Fruit fly (Drosophila melanogaster) whole organism, embryonic: ENCODE data around the gene Jhbp12.

Experiments used
- Atf-2 ChIP-seq: fragments of 200-800 bp; sonication (Bioruptor generic); optimal IDR thresholded peaks from 2 replicates; lab custom pipeline; 2016; ENCODE audit warnings: missing biosample characterization, missing genetic modification characterization
- CG10321 ChIP-seq: fragments of 200-800 bp; sonication (Bioruptor generic); IDR thresholded peaks from 2 replicates; pipeline ENCODE4 v1.3.6; 2022; ENCODE audit warnings: missing biosample characterization, missing genetic modification characterization
- CG10543 ChIP-seq: fragments of 200-800 bp; sonication (Bioruptor generic); optimal IDR thresholded peaks from 3 replicates; lab custom pipeline; 2017; ENCODE audit warnings: missing biosample characterization, mild to moderate bottlenecking, missing genetic modification characterization, moderate library complexity
- CG11560 ChIP-seq: fragments of 200-800 bp; sonication (Bioruptor generic); IDR thresholded peaks from 3 replicates; pipeline ENCODE4 v1.3.6; 2022; ENCODE audit warnings: missing biosample characterization, missing genetic modification characterization
- CG12769 ChIP-seq: fragments of 200-800 bp; sonication (Bioruptor generic); optimal IDR thresholded peaks from 2 replicates; lab custom pipeline; 2019; ENCODE audit warnings: missing biosample characterization, mild to moderate bottlenecking, missing genetic modification characterization, moderate library complexity
- CG13624 ChIP-seq: fragments of 200-800 bp; sonication (Bioruptor generic); optimal IDR thresholded peaks from 2 replicates; lab custom pipeline; 2016; ENCODE audit warnings: missing biosample characterization, missing genetic modification characterization
- CG13894 ChIP-seq: fragments of 200-800 bp; sonication (Bioruptor generic); optimal IDR thresholded peaks from 3 replicates; lab custom pipeline; 2018; ENCODE audit warnings: missing biosample characterization, mild to moderate bottlenecking, missing genetic modification characterization, moderate library complexity
- CG15479 ChIP-seq: fragments of 200-800 bp; sonication (Bioruptor generic); optimal IDR thresholded peaks from 3 replicates; lab custom pipeline; 2019; ENCODE audit warnings: missing biosample characterization, mild to moderate bottlenecking, missing genetic modification characterization, moderate library complexity
- CG17385 ChIP-seq: fragments of 200-800 bp; sonication (Bioruptor generic); optimal IDR thresholded peaks from 3 replicates; lab custom pipeline; 2018; ENCODE audit warnings: missing biosample characterization, mild to moderate bottlenecking, missing genetic modification characterization
- CG2875 ChIP-seq: fragments of 200-800 bp; sonication (Bioruptor generic); optimal IDR thresholded peaks from 2 replicates; lab custom pipeline; 2017; ENCODE audit warnings: missing biosample characterization, mild to moderate bottlenecking, missing genetic modification characterization, missing genetic modification reagents
- CG32767 ChIP-seq: fragments of 200-800 bp; sonication (Bioruptor generic); IDR thresholded peaks from 2 replicates; pipeline ENCODE4 v1.3.6; 2022; ENCODE audit warnings: missing biosample characterization, missing genetic modification characterization
- CG34376 ChIP-seq: fragments of 200-800 bp; sonication (Bioruptor generic); optimal IDR thresholded peaks from 2 replicates; lab custom pipeline; 2018; ENCODE audit warnings: missing biosample characterization, mild to moderate bottlenecking, missing genetic modification characterization
- CG3995 ChIP-seq: fragments of 200-800 bp; sonication (Bioruptor generic); optimal IDR thresholded peaks from 3 replicates; lab custom pipeline; 2016; ENCODE audit warnings: missing biosample characterization, missing genetic modification characterization
- CG4328 ChIP-seq: fragments of 200-800 bp; sonication (Bioruptor generic); optimal IDR thresholded peaks from 3 replicates; lab custom pipeline; 2017; ENCODE audit warnings: missing biosample characterization, missing genetic modification reagents, missing genetic modification characterization
- CG4854 ChIP-seq: fragments of 200-800 bp; sonication (Bioruptor generic); optimal IDR thresholded peaks from 2 replicates; lab custom pipeline; 2016; ENCODE audit warnings: missing biosample characterization, missing genetic modification characterization, inconsistent platforms
- CG6854 ChIP-seq: fragments of 200-800 bp; sonication (Bioruptor generic); optimal IDR thresholded peaks from 3 replicates; lab custom pipeline; 2017; ENCODE audit warnings: missing biosample characterization, mild to moderate bottlenecking, missing genetic modification characterization
- CG7372 ChIP-seq: fragments of 200-800 bp; sonication (Bioruptor generic); IDR thresholded peaks from 2 replicates; pipeline ENCODE4 v1.3.6; 2022; ENCODE audit warnings: missing biosample characterization, missing genetic modification characterization
- CG7987 ChIP-seq: fragments of 200-800 bp; sonication (Bioruptor generic); optimal IDR thresholded peaks from 2 replicates; lab custom pipeline; 2018; ENCODE audit warnings: missing biosample characterization, mild to moderate bottlenecking, missing genetic modification characterization, moderate library complexity
- CG9609 ChIP-seq: fragments of 200-800 bp; sonication (Bioruptor generic); optimal IDR thresholded peaks from 3 replicates; lab custom pipeline; 2016; ENCODE audit warnings: missing biosample characterization, missing genetic modification characterization
- Doc2 ChIP-seq: fragments of 200-800 bp; sonication (Bioruptor generic); IDR thresholded peaks from 2 replicates; pipeline ENCODE4 v1.3.6; 2022; ENCODE audit warnings: missing biosample characterization, missing genetic modification characterization
- Eip74EF ChIP-seq, 2 experiments: fragments of 200-800 bp in 1 of 2; fragments of >200 bp in 1 of 2; sonication (Bioruptor generic) in 1 of 2; optimal IDR thresholded peaks; 2 replicates each; lab custom pipeline; 2017 to 2019; ENCODE audit warnings: missing biosample characterization in 2 of 2, missing genetic modification characterization in 2 of 2, mild to moderate bottlenecking in 1 of 2, moderate library complexity in 1 of 2
- GATAe ChIP-seq: fragments of 200-800 bp; sonication (Bioruptor generic); conservative IDR thresholded peaks from 2 replicates; pipeline ENCODE4 v1.3.6; 2022; ENCODE audit warnings: missing biosample characterization, missing genetic modification characterization
- Hey ChIP-seq: fragments of 200-800 bp; sonication (Bioruptor generic); optimal IDR thresholded peaks from 3 replicates; lab custom pipeline; 2018; ENCODE audit warnings: missing biosample characterization, mild to moderate bottlenecking, missing genetic modification characterization
- MBD-R2 ChIP-seq: fragments of 200-800 bp; sonication (Bioruptor generic); IDR thresholded peaks from 2 replicates; pipeline ENCODE4 v1.3.6; 2022; ENCODE audit warnings: missing biosample characterization, missing genetic modification characterization
- Vsx1 ChIP-seq: fragments of 200-800 bp; sonication (Bioruptor generic); optimal IDR thresholded peaks from 2 replicates; lab custom pipeline; 2017; ENCODE audit warnings: missing biosample characterization, mild to moderate bottlenecking, missing genetic modification characterization, missing genetic modification reagents
- ab ChIP-seq: fragments of 200-800 bp; sonication (Bioruptor generic); optimal IDR thresholded peaks from 2 replicates; lab custom pipeline; 2016; ENCODE audit warnings: missing biosample characterization, missing genetic modification characterization
- ato ChIP-seq: fragments of 200-800 bp; sonication (Bioruptor generic); IDR thresholded peaks from 2 replicates; pipeline ENCODE4 v1.3.6; 2022; ENCODE audit warnings: missing biosample characterization, missing genetic modification characterization; ENCODE audit not compliant: partially characterized antibody
- chinmo ChIP-seq: fragments of 200-800 bp; sonication (Bioruptor generic); IDR thresholded peaks from 4 replicates; pipeline ENCODE4 v1.3.6; 2022; ENCODE audit warnings: missing biosample characterization, missing genetic modification characterization; ENCODE audit not compliant: partially characterized antibody
- crp ChIP-seq, 2 experiments: fragments of 200-800 bp; sonication (Bioruptor generic); optimal IDR thresholded peaks; 2 replicates in 1 of 2; 3 replicates in 1 of 2; lab custom pipeline; 2017; ENCODE audit warnings: missing biosample characterization in 2 of 2, missing genetic modification characterization in 2 of 2, mild to moderate bottlenecking in 1 of 2, moderate library complexity in 1 of 2
- cwo ChIP-seq: fragments of 200-800 bp; sonication (Bioruptor generic); optimal IDR thresholded peaks from 3 replicates; lab custom pipeline; 2017; ENCODE audit warnings: missing biosample characterization, missing genetic modification characterization, mild to moderate bottlenecking, moderate library complexity, missing genetic modification reagents
- dm ChIP-seq: fragments of 200-800 bp; sonication (Bioruptor generic); optimal IDR thresholded peaks from 3 replicates; lab custom pipeline; 2016; ENCODE audit warnings: missing biosample characterization, missing genetic modification characterization
- dysf ChIP-seq: fragments of 200-800 bp; sonication (Bioruptor generic); IDR thresholded peaks from 3 replicates; pipeline ENCODE4 v1.3.6; 2022; ENCODE audit warnings: missing biosample characterization, missing genetic modification characterization
- ewg ChIP-seq: fragments of 200-800 bp; sonication (Bioruptor generic); optimal IDR thresholded peaks from 3 replicates; lab custom pipeline; 2017; ENCODE audit warnings: mild to moderate bottlenecking, missing biosample characterization, missing genetic modification reagents, missing genetic modification characterization
- fru ChIP-seq: fragments of >200 bp; optimal IDR thresholded peaks from 2 replicates; lab custom pipeline; 2017
- fu2 ChIP-seq: fragments of 200-800 bp; sonication (Bioruptor generic); optimal IDR thresholded peaks from 2 replicates; lab custom pipeline; 2016; ENCODE audit warnings: missing biosample characterization, missing genetic modification characterization
- ham ChIP-seq: fragments of 200-800 bp; sonication (Bioruptor generic); IDR thresholded peaks from 2 replicates; pipeline ENCODE4 v1.3.6; 2022; ENCODE audit warnings: missing biosample characterization, missing genetic modification characterization
- ind ChIP-seq: fragments of 200-800 bp; sonication (Bioruptor generic); optimal IDR thresholded peaks from 3 replicates; lab custom pipeline; 2016; ENCODE audit warnings: missing biosample characterization, missing genetic modification characterization
- inv ChIP-seq: fragments of 200-800 bp; sonication (Bioruptor generic); IDR thresholded peaks from 2 replicates; pipeline ENCODE4 v1.3.6; 2022; ENCODE audit warnings: missing biosample characterization, missing genetic modification characterization; ENCODE audit not compliant: partially characterized antibody
- jing ChIP-seq: fragments of 200-800 bp; sonication (Bioruptor generic); optimal IDR thresholded peaks from 2 replicates; lab custom pipeline; 2018; ENCODE audit warnings: missing biosample characterization, mild to moderate bottlenecking, missing genetic modification characterization
- mirr ChIP-seq: fragments of 200-800 bp; sonication (Bioruptor generic); optimal IDR thresholded peaks from 3 replicates; lab custom pipeline; 2018; ENCODE audit warnings: missing biosample characterization, mild to moderate bottlenecking, missing genetic modification characterization
- pan ChIP-seq, 4 experiments: fragments of >200 bp in 3 of 4; fragments of 200-800 bp in 1 of 4; sonication (Bioruptor generic) in 1 of 4; optimal IDR thresholded peaks in 3 of 4; IDR thresholded peaks in 1 of 4; 2 replicates each; pipeline versions ENCODE4 v1.3.6 to Lab custom; 2017 to 2022; ENCODE audit warnings: missing biosample characterization in 2 of 4, missing genetic modification characterization in 2 of 4, mixed read lengths in 1 of 4
- pfk ChIP-seq: fragments of 200-800 bp; sonication (Bioruptor generic); optimal IDR thresholded peaks from 2 replicates; lab custom pipeline; 2018; ENCODE audit warnings: missing biosample characterization, mild to moderate bottlenecking, missing genetic modification characterization, moderate library complexity
- pum ChIP-seq: fragments of 200-800 bp; sonication (Bioruptor generic); optimal IDR thresholded peaks from 2 replicates; lab custom pipeline; 2016; ENCODE audit warnings: missing biosample characterization, missing genetic modification characterization
- sd ChIP-seq: fragments of 200-800 bp; sonication (Bioruptor generic); optimal IDR thresholded peaks from 3 replicates; lab custom pipeline; 2018; ENCODE audit warnings: missing biosample characterization, mild to moderate bottlenecking, missing genetic modification characterization, moderate library complexity
- shn ChIP-seq: fragments of 200-800 bp; sonication (Bioruptor generic); optimal IDR thresholded peaks from 3 replicates; lab custom pipeline; 2016; ENCODE audit warnings: missing biosample characterization, missing genetic modification characterization
- tio ChIP-seq: fragments of 200-800 bp; sonication (Bioruptor generic); optimal IDR thresholded peaks from 2 replicates; lab custom pipeline; 2017; ENCODE audit warnings: missing biosample characterization, missing genetic modification characterization, inconsistent platforms
- zfh1 ChIP-seq: fragments of 200-800 bp; sonication (Bioruptor generic); IDR thresholded peaks from 3 replicates; pipeline ENCODE4 v1.3.6; 2022; ENCODE audit warnings: missing biosample characterization, missing genetic modification characterization

The Jhbp12 gene

DNA sequence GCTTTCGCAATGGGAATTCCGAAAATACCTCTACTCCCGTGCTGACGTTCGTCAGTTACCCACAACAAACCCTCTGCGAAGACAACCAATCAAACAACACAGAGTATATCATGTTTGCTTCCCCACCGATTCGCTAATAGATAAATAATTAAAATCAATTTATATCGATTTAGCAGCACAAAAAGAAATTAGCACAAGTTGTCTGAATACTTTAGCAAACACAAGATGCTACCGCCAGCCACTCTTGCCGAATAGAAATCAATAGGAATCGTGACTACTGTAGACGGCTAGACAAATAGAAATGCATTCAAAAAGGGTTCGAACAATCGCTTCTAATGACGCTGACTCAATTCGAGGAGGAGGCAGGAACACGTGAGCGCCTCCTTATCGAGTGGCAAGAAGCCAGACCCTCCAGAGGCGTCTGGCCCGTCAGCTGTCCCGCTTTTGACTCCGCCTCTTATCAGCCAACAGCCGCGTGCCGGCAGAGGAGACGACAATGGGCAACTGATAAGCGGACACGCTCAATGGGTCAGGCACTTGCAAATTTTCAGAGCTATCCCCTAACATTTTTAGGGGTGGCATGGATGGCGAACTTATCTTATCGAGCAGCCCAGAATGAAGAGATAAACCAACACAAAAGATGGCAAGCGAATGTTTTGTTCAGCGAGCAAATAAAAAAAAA is 43.8 kb downstream of the Jhbp12 start (continued):
- TF ChIP-seq CG10321 = no peak
- TF ChIP-seq Atf-2 = no peak
- peak; percentile 92 for TF ChIP-seq cwo (GFP tag; lab: Kevin White, UChicago)
- no peak for TF ChIP-seq CG32767 (GFP tag; lab: Robert Waterston, UW)
- TF ChIP-seq dm (GFP tag; lab: Kevin White, UChicago) = no peak
- peak; percentile 32 for TF ChIP-seq sd (tag; lab: Kevin White, UChicago)
- no peak for TF ChIP-seq ab (GFP tag; lab: Kevin White, UChicago)
- no peak for TF ChIP-seq ind (GFP tag; lab: Kevin White, UChicago)
- peak; percentile 58 for TF ChIP-seq GATAe (GFP tag; lab: Robert Waterston, UW)
- peak; percentile 19 for TF ChIP-seq CG15479 (GFP tag; lab: Kevin White, UChicago)
- TF ChIP-seq ewg (GFP tag; lab: Kevin White, UChicago) = no peak
- peak; percentile 75 for TF ChIP-seq CG34376 (GFP tag; lab: Kevin White, UChicago)
- no peak for TF ChIP-seq fu2 (GFP tag; lab: Kevin White, UChicago)
- peak; percentile 89 for TF ChIP-seq CG7987 (GFP tag; lab: Kevin White, UChicago)
- peak; percentile 11 for TF ChIP-seq CG12769
- no peak for TF ChIP-seq CG3995 (GFP tag; lab: Kevin White, UChicago)
- TF ChIP-seq Eip74EF (GFP tag; optimal IDR thresholded peaks at IDR 0.05; lab: Kevin White, UChicago) = no peak
- peak; percentile 18 for TF ChIP-seq CG10543
- no peak for TF ChIP-seq CG13894 (tag; lab: Kevin White, UChicago)
- TF ChIP-seq ato (GFP tag; lab: Robert Waterston, UW) = no peak
- no peak for TF ChIP-seq pan (optimal IDR thresholded peaks at IDR 0.05; lab: Kevin White, UChicago)
- TF ChIP-seq pan (GFP tag; optimal IDR thresholded peaks at IDR 0.05 in 1 of 2, IDR thresholded peaks at IDR 0.05 in 1 of 2) = no peak
- TF ChIP-seq Hey (tag; lab: Kevin White, UChicago) = peak; percentile 95
- TF ChIP-seq ham (GFP tag; lab: Robert Waterston, UW) = peak; percentile 13; the same call in 1 of the 2 replicates
- no peak for TF ChIP-seq pum
- TF ChIP-seq crp (GFP tag; optimal IDR thresholded peaks at IDR 0.05; lab: Kevin White, UChicago) = no peak
- TF ChIP-seq CG13624 (GFP tag; lab: Kevin White, UChicago) = peak; percentile 7
- TF ChIP-seq dysf (GFP tag; lab: Robert Waterston, UW) = 0 out of 3 replicates have a peak, but pooled peaks have one; percentile 6
- TF ChIP-seq mirr (GFP tag; lab: Kevin White, UChicago) = peak; percentile 35
- TF ChIP-seq CG6854 (GFP tag; lab: Kevin White, UChicago) = no peak
- no peak for TF ChIP-seq tio
- TF ChIP-seq fru (lab: Kevin White, UChicago) = no peak
- 0 out of 4 replicates have a peak, but pooled peaks have one; percentile 46 for TF ChIP-seq chinmo (GFP tag; lab: Robert Waterston, UW)
- no peak for TF ChIP-seq jing (GFP tag; lab: Kevin White, UChicago)

DNA sequence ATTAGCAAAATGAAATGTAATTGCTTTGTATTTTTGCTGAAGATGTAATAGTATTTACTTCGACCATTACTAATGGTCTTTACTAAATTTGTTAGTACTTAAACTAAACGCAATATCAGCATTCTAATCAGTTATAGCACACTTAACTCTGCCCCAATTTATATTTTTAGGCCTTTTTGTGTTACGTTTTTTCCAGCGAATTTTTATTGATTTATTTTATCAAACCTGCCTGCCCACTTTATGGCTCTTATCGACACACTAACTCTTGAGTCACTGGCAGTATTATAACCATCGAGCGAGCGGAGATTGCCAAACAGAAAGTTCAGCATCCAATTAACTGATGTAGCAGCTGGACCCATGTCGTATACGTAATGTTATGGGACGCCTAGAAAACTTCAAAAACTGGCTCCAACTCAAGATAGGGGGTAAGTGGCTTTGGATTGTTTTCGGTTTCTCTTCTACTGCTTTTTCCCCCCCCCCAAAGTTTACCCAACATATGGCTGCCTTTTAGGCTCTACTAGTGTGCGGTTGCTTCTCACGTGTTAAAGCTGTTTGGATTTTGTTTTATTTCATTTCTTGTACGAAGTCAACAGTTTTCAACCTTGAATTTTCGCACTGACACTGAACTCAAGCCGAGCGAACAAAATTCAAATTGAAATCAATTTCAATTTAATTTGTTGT is 45.2 kb downstream of the Jhbp12 start:
- TF ChIP-seq CG7372 (GFP tag; lab: Robert Waterston, UW) (0 out of 2 replicates have a peak, but pooled peaks have one; percentile 36), CG17385 (GFP tag; lab: Kevin White, UChicago) (no peak), CG4854 (GFP tag; lab: Kevin White, UChicago) (no peak), CG9609 (GFP tag; lab: Kevin White, UChicago) (no peak), inv (GFP tag; lab: Robert Waterston, UW) (no peak), Vsx1 (peak; percentile 1), CG2875 (no peak), pum (no peak), cwo (GFP tag; lab: Kevin White, UChicago) (peak; percentile 77), CG11560 (tag; lab: Robert Waterston, UW) (no peak), CG4328 (GFP tag; lab: Kevin White, UChicago) (no peak), pfk (no peak), mirr (GFP tag; lab: Kevin White, UChicago) (peak; percentile 32), shn (GFP tag; lab: Kevin White, UChicago) (no peak), zfh1 (GFP tag; lab: Robert Waterston, UW) (no peak), MBD-R2 (GFP tag; lab: Robert Waterston, UW) (no peak), Doc2 (GFP tag; lab: Robert Waterston, UW) (no peak)
